Fruit fly (Drosophila melanogaster): ENCODE results near the gene SkpC.

SkpC gene

DNA sequence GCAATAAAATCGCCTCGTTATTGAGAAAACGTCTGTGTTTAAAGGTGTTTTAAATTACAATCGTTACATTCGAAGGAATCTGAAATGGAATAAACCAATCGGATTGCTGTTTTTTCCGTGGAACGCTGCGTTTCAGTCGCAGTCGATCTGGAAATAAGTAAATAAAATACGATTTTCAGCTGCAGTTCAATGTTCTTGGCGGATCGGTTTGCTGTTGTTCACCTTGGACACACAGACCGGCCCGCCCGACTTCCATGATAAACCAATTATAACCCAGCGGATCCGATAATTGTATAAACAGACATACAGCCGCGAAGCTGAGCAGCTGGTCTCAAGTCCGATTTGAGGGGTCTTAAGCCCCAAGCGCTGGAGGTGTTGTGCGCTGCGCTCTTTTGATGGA, 24.5 kb downstream of the SkpC start:
- TF ChIP-seq ttk (optimal IDR thresholded peaks at IDR 0.05) (no peak), h (optimal IDR thresholded peaks at IDR 0.05) (no peak), insv (optimal IDR thresholded peaks at IDR 0.05) (no peak), Sin3A (optimal IDR thresholded peaks at IDR 0.05) (no peak)

dm6 chrX:19842397-19843261, 26.8 kb downstream of the SkpC start:
- TF ChIP-seq psq (optimal IDR thresholded peaks at IDR 0.05) (no peak), insv (optimal IDR thresholded peaks at IDR 0.05) (no peak), Sin3A (optimal IDR thresholded peaks at IDR 0.05) (no peak), h (optimal IDR thresholded peaks at IDR 0.05) (no peak), ttk (optimal IDR thresholded peaks at IDR 0.05) (no peak), Myc (optimal IDR thresholded peaks at IDR 0.05) (no peak)

dm6 chrX:19844010-19844766, 28.3 kb downstream of the SkpC start:
- TF ChIP-seq ttk (optimal IDR thresholded peaks at IDR 0.05), result no peak
- TF ChIP-seq h (optimal IDR thresholded peaks at IDR 0.05), result no peak
- TF ChIP-seq insv (optimal IDR thresholded peaks at IDR 0.05), result no peak
- no peak for TF ChIP-seq Sin3A (optimal IDR thresholded peaks at IDR 0.05)
- no peak for TF ChIP-seq psq (optimal IDR thresholded peaks at IDR 0.05)
- TF ChIP-seq Myc (optimal IDR thresholded peaks at IDR 0.05), result no peak

DNA sequence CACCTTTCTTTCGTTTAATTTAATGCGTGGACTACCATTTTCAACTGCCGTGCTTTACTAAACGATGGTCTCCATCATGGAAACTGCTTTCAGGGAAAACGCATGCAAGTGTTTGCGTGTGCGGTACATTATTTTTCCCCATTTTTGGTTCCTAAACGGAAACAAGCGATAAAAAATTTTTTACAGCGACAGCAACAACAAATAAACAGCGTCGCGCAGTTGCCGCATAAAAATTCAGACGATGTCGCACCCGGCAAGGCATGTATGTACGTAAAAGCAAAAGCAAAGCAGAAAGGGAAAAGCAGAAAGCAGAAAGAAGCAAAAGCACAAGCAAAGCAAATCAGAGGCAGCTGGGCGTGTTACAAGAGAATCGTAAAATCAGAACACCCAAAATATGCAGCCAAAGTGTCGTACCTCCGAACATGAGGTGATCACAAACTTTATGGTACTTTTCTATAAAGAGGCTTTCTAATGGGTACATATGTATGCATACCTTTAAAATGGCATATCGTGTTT, 29.7 kb downstream of the SkpC start:
- TF ChIP-seq psq (optimal IDR thresholded peaks at IDR 0.05) (no peak), ttk (optimal IDR thresholded peaks at IDR 0.05) (no peak), Myc (optimal IDR thresholded peaks at IDR 0.05) (no peak)

DNA sequence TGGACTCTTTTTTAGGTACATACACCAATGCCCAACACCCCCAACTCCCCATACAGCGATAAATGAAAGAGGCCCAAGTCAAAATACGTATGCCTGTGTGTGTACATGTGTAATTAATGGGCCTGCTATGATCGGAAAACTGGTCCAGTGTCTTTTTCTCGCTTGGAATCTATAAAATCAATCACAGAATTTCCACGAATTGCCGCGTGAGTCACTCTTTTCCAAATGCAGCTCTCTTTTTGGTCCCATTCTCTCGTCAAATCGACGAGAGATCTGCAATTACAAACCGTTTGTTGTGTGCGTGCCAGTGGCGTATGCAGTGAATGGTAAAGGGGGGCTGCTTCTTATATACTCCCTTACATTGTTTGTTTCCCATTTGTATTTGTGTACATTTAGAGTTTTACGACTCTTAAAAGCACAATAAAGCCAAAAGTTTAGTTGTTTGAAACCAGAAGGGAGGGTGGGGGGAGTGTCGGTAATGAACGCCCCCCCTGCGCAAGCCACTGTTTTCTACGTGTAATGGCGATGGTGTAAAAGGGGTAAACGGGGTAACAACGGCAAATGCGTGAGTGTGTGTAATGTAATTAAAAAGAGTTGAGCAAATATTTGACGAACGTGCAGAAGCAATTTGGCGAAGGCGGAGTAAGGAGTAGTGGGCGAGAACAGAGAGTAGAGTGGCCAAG, 31.0 kb downstream of the SkpC start:
- TF ChIP-seq insv (optimal IDR thresholded peaks at IDR 0.05), result no peak
- TF ChIP-seq ttk (optimal IDR thresholded peaks at IDR 0.05), result no peak
- no peak for TF ChIP-seq h (optimal IDR thresholded peaks at IDR 0.05)
- no peak for TF ChIP-seq psq (optimal IDR thresholded peaks at IDR 0.05)
- no peak for TF ChIP-seq Myc (optimal IDR thresholded peaks at IDR 0.05)
- TF ChIP-seq Sin3A (optimal IDR thresholded peaks at IDR 0.05), result no peak

dm6 chrX:19848342-19848793, 32.5 kb downstream of the SkpC start:
- TF ChIP-seq insv (optimal IDR thresholded peaks at IDR 0.05) (no peak), Myc (optimal IDR thresholded peaks at IDR 0.05) (no peak)

DNA sequence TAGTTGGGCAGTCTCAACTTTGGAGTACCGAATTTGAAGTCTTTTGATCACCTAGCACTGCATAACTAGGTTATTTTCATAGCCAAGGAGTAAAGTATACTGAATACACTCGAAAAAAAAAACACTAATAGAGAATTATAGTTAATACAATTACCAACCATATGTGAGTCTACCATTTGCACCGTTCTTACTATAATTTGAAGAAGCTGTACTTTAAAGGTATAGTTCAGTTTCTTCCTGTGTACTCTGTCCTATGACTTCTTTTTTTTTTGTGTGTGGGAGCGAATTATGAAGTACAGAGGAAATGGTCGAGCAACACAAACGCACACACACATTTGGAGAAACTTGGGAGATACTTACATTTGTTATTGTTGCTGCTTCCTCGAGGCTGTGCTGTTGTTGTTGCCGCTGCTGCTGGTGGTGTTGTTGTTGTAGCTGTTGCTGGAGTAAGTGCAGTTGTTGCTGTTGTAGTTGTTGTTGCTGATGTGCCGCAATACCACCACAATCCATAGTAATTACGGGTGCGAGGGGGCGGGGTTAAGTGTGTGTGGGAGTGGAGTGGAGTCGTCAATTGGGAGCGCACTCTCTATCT, 34.7 kb downstream of the SkpC start:
- TF ChIP-seq ttk (optimal IDR thresholded peaks at IDR 0.05) (no peak), h (optimal IDR thresholded peaks at IDR 0.05) (no peak), psq (optimal IDR thresholded peaks at IDR 0.05) (no peak), insv (optimal IDR thresholded peaks at IDR 0.05) (no peak), Sin3A (optimal IDR thresholded peaks at IDR 0.05) (no peak), Myc (optimal IDR thresholded peaks at IDR 0.05) (no peak)

DNA sequence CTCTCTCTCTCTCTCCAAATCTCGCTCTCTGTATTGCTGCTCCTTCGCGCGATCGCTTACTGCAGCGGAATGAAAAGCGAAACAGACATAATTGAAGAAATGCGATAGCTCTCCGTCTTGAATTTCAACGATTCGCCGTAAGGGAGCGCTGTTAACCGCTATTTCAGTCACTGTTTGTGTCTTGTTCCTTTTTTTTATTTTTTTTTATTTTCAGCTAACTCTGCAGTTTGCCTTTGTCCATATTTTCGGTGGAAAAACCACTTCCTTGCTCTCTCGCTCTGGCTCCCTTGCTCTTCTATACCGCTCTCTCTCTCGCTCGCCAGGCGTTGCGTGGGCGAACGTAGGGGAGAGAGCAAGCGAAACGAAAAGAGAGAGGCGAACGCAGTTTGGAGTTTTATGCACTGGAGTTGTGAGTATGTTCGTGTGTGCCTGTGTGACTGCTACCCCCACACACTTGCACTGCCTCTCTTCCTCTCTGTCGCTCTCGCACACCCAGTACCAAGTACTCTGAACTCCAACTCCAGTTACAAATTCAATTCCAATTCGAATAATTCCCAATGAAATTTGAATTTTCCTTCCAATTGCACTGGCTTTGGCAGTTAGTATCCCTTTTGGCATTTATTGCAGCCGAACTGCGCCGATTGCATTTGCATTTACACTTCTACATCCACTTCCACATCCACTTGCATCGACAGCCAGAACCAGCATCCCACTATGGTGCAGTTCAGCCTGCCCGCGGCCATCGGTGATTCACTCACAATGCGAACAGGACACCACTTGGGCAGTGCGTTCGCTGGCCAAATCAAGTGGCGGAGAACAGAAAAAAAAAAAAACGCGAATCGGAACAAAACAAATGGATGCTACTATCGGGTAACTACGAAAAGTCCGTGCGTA, 35.5 kb downstream of the SkpC start:
- no peak for TF ChIP-seq Sin3A (optimal IDR thresholded peaks at IDR 0.05)
- no peak for TF ChIP-seq Myc (optimal IDR thresholded peaks at IDR 0.05)
- TF ChIP-seq ttk (optimal IDR thresholded peaks at IDR 0.05), result no peak
- TF ChIP-seq insv (optimal IDR thresholded peaks at IDR 0.05), result no peak
- TF ChIP-seq h (optimal IDR thresholded peaks at IDR 0.05), result no peak
- no peak for TF ChIP-seq psq (optimal IDR thresholded peaks at IDR 0.05)

DNA sequence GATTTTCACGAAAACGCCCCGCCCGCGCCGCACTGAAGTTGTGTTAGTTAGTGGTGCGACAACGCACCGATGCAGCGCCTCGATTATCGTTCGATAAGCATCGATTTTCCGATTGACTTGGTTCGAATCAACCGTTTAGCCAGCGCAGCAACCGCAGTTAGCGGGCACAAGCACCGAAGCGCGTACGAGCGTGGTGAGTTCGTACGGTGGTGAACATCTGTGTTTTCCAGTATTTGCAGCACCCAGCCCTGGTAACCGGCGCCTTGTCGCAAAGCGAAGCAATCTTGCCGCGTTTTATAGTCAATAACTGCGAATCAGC, 36.1 kb downstream of the SkpC start, which contains the start of the genes pico and Nup205:
Gene pico (minus strand): TSS at position 71 of the 319 bp plus-strand sequence.
Gene Nup205 (plus strand): TSS at position 226 of the 319 bp plus-strand sequence.
- TF ChIP-seq Myc (optimal IDR thresholded peaks at IDR 0.05), result no peak
- TF ChIP-seq psq (optimal IDR thresholded peaks at IDR 0.05), result no peak
- no peak for TF ChIP-seq insv (optimal IDR thresholded peaks at IDR 0.05)
- no peak for TF ChIP-seq h (optimal IDR thresholded peaks at IDR 0.05)
- no peak for TF ChIP-seq ttk (optimal IDR thresholded peaks at IDR 0.05)
- no peak for TF ChIP-seq Sin3A (optimal IDR thresholded peaks at IDR 0.05)

- TF ChIP-seq Myc (optimal IDR thresholded peaks at IDR 0.05), result no peak
- TF ChIP-seq psq (optimal IDR thresholded peaks at IDR 0.05), result no peak
- no peak for TF ChIP-seq ttk (optimal IDR thresholded peaks at IDR 0.05)
- no peak for TF ChIP-seq insv (optimal IDR thresholded peaks at IDR 0.05)
- TF ChIP-seq h (optimal IDR thresholded peaks at IDR 0.05), result no peak
- TF ChIP-seq Sin3A (optimal IDR thresholded peaks at IDR 0.05), result no peak
Measured at dm6 chrX:19859331-19859730, 43.5 kb downstream of the SkpC start.
